Worm (Caenorhabditis elegans) whole organism, young adult: ENCODE data around the gene sqv-3.
A peak's percentile ranks its signal among the peaks of the same experiment; 100 is the strongest.

Experiments used
- C06A6.2 ChIP-seq: fragments of 200-800 bp; sonication (Bioruptor generic); conservative IDR thresholded peaks from 2 replicates; pipeline ENCODE4 v1.3.6; 2022; ENCODE audit warnings: missing genetic modification characterization, missing compliant biosample characterization
- D2030.7 ChIP-seq: fragments of 200-800 bp; sonication (Bioruptor generic); IDR thresholded peaks from 2 replicates; pipeline ENCODE4 v1.3.6; 2022; ENCODE audit warnings: missing genetic modification reagents, missing genetic modification characterization, missing compliant biosample characterization
- F23B12.7 ChIP-seq: sonication (generic microtip); optimal IDR thresholded peaks from 2 replicates; lab custom pipeline; 2017; ENCODE audit warnings: missing genetic modification characterization, mild to moderate bottlenecking, missing compliant biosample characterization, antibody characterized with exemption, moderate library complexity; ENCODE audit not compliant: insufficient read depth
- F33H1.4 ChIP-seq: fragments of 200-800 bp; sonication (Bioruptor generic); IDR thresholded peaks from 2 replicates; pipeline ENCODE4 v1.3.6; 2022; ENCODE audit warnings: missing genetic modification reagents, missing genetic modification characterization, missing compliant biosample characterization
- F49E8.2 ChIP-seq: sonication (generic microtip); optimal IDR thresholded peaks from 3 replicates; lab custom pipeline; 2017; ENCODE audit warnings: missing genetic modification characterization, mild to moderate bottlenecking, missing compliant biosample characterization, antibody characterized with exemption, moderate library complexity; ENCODE audit not compliant: insufficient read depth
- F57C9.4 ChIP-seq: sonication (generic microtip); optimal IDR thresholded peaks from 2 replicates; lab custom pipeline; 2017; ENCODE audit warnings: mild to moderate bottlenecking, missing genetic modification characterization, missing compliant biosample characterization
- Y56A3A.18 ChIP-seq: fragments of 200-800 bp; sonication (Bioruptor generic); IDR thresholded peaks from 2 replicates; pipeline ENCODE4 v1.3.6; 2022; ENCODE audit warnings: missing genetic modification reagents, missing genetic modification characterization, missing compliant biosample characterization
- Y95B8A.8 ChIP-seq: fragments of 200-800 bp; sonication (Bioruptor generic); IDR thresholded peaks from 2 replicates; pipeline ENCODE4 v1.3.6; 2022; ENCODE audit warnings: missing genetic modification reagents, missing genetic modification characterization, missing compliant biosample characterization
- ZK185.1 ChIP-seq: sonication (generic microtip); optimal IDR thresholded peaks from 2 replicates; lab custom pipeline; 2016; ENCODE audit warnings: mild to moderate bottlenecking, missing genetic modification characterization, missing compliant biosample characterization; ENCODE audit not compliant: poor library complexity, severe bottlenecking
- ama-1 ChIP-seq, 3 experiments: fragments of 150-350 bp in 1 of 3; sonication (generic microtip) in 2 of 3; optimal IDR thresholded peaks; 2 replicates each; lab custom pipeline; 2014 to 2018; ENCODE audit warnings: missing biosample characterization in 2 of 3, missing genetic modification characterization in 2 of 3, missing genetic modification reagents in 2 of 3
- aptf-3 ChIP-seq: fragments of 200-800 bp; sonication (Bioruptor generic); IDR thresholded peaks from 2 replicates; pipeline ENCODE4 v1.3.6; 2022; ENCODE audit warnings: missing genetic modification characterization, missing compliant biosample characterization
- bed-1 ChIP-seq: fragments of 200-800 bp; sonication (Bioruptor generic); IDR thresholded peaks from 2 replicates; pipeline ENCODE4 v1.3.6; 2022; ENCODE audit warnings: missing genetic modification reagents, missing genetic modification characterization, missing compliant biosample characterization
- cebp-2 ChIP-seq: fragments of 200-800 bp; sonication (Bioruptor generic); IDR thresholded peaks from 2 replicates; pipeline ENCODE4 v1.3.6; 2022; ENCODE audit warnings: missing genetic modification characterization, missing compliant biosample characterization
- ceh-58 ChIP-seq: fragments of 200-800 bp; sonication (Bioruptor generic); IDR thresholded peaks from 2 replicates; pipeline ENCODE4 v1.3.6; 2022; ENCODE audit warnings: missing genetic modification characterization, missing compliant biosample characterization
- ceh-91 ChIP-seq: fragments of 200-800 bp; sonication (Bioruptor generic); IDR thresholded peaks from 2 replicates; pipeline ENCODE4 v1.3.6; 2022; ENCODE audit warnings: missing genetic modification reagents, missing genetic modification characterization, missing compliant biosample characterization
- chd-7 ChIP-seq: sonication (generic microtip); optimal IDR thresholded peaks from 2 replicates; lab custom pipeline; 2016; ENCODE audit warnings: mild to moderate bottlenecking, missing genetic modification characterization, moderate library complexity, missing compliant biosample characterization
- die-1 ChIP-seq: sonication (generic microtip); optimal IDR thresholded peaks from 2 replicates; lab custom pipeline; 2016; ENCODE audit warnings: missing genotype, mild to moderate bottlenecking, missing genetic modification characterization, missing compliant biosample characterization
- dpl-1 ChIP-seq: fragments of 150-350 bp; optimal IDR thresholded peaks from 2 replicates; lab custom pipeline; 2014; ENCODE audit warnings: missing biosample characterization, missing genetic modification reagents, missing genetic modification characterization
- efl-1 ChIP-seq: fragments of 150-350 bp; optimal IDR thresholded peaks from 2 replicates; lab custom pipeline; 2014; ENCODE audit warnings: missing biosample characterization, missing genetic modification reagents, missing genetic modification characterization
- ets-4 ChIP-seq: fragments of 200-800 bp; sonication (Bioruptor generic); optimal IDR thresholded peaks from 2 replicates; lab custom pipeline; 2018; ENCODE audit warnings: mild to moderate bottlenecking, missing genetic modification characterization, missing compliant biosample characterization
- hmg-1.2 ChIP-seq: fragments of 200-800 bp; sonication (Bioruptor generic); IDR thresholded peaks from 2 replicates; pipeline ENCODE4 v1.3.6; 2022; ENCODE audit warnings: missing genetic modification reagents, missing genetic modification characterization, missing compliant biosample characterization
- hsf-1 ChIP-seq: fragments of 200-800 bp; sonication (Bioruptor generic); IDR thresholded peaks from 2 replicates; pipeline ENCODE4 v1.3.6; 2022; ENCODE audit warnings: missing genetic modification reagents, missing genetic modification characterization, missing compliant biosample characterization
- lin-54 ChIP-seq: fragments of 200-800 bp; sonication (Bioruptor generic); optimal IDR thresholded peaks from 2 replicates; lab custom pipeline; 2018; ENCODE audit warnings: mild to moderate bottlenecking, missing genetic modification characterization, missing compliant biosample characterization
- lsl-1 ChIP-seq: fragments of 200-800 bp; sonication (Bioruptor generic); optimal IDR thresholded peaks from 2 replicates; lab custom pipeline; 2018; ENCODE audit warnings: mild to moderate bottlenecking, missing genetic modification characterization, moderate library complexity, missing compliant biosample characterization
- lsy-27 ChIP-seq: sonication (generic microtip); optimal IDR thresholded peaks from 2 replicates; lab custom pipeline; 2017; ENCODE audit warnings: missing genetic modification characterization, mild to moderate bottlenecking, missing compliant biosample characterization, antibody characterized with exemption, missing genotype, borderline replicate concordance; ENCODE audit not compliant: insufficient read depth
- madf-3 ChIP-seq: fragments of 200-800 bp; sonication (Bioruptor generic); IDR thresholded peaks from 2 replicates; pipeline ENCODE4 v1.3.6; 2022; ENCODE audit warnings: missing genetic modification reagents, missing genetic modification characterization, missing compliant biosample characterization
- madf-6 ChIP-seq: fragments of 200-800 bp; sonication (Bioruptor generic); IDR thresholded peaks from 2 replicates; pipeline ENCODE4 v1.3.6; 2022; ENCODE audit warnings: missing genetic modification reagents, missing genetic modification characterization, missing compliant biosample characterization
- madf-8 ChIP-seq: fragments of 200-800 bp; sonication (Bioruptor generic); conservative IDR thresholded peaks from 2 replicates; pipeline ENCODE4 v1.3.6; 2022; ENCODE audit warnings: missing genetic modification reagents, missing genetic modification characterization, missing compliant biosample characterization
- mcd-1 ChIP-seq: fragments of 200-800 bp; sonication (Bioruptor generic); IDR thresholded peaks from 2 replicates; pipeline ENCODE4 v1.3.6; 2022; ENCODE audit warnings: missing genetic modification reagents, missing genetic modification characterization, missing compliant biosample characterization
- mes-4 ChIP-seq: sonication (generic microtip); optimal IDR thresholded peaks from 2 replicates; lab custom pipeline; 2016; ENCODE audit warnings: missing genotype, missing genetic modification characterization, missing compliant biosample characterization
- mxl-1 ChIP-seq: sonication (generic microtip); optimal IDR thresholded peaks from 2 replicates; lab custom pipeline; 2016; ENCODE audit warnings: missing genetic modification characterization, missing compliant biosample characterization
- nfyb-1 ChIP-seq: fragments of 200-800 bp; sonication (Bioruptor generic); IDR thresholded peaks from 2 replicates; pipeline ENCODE4 v1.3.6; 2022; ENCODE audit warnings: missing genetic modification reagents, missing genetic modification characterization, missing compliant biosample characterization
- pbrm-1 ChIP-seq: fragments of 200-800 bp; sonication (Bioruptor generic); IDR thresholded peaks from 2 replicates; pipeline ENCODE4 v1.3.6; 2022; ENCODE audit warnings: missing genetic modification reagents, missing genetic modification characterization, missing compliant biosample characterization
- repo-1 ChIP-seq: sonication (generic microtip); optimal IDR thresholded peaks from 2 replicates; lab custom pipeline; 2017; ENCODE audit warnings: mild to moderate bottlenecking, missing genetic modification characterization, missing compliant biosample characterization
- rpc-1 ChIP-seq, 2 experiments: fragments of 150-350 bp in 1 of 2; sonication (generic microtip) in 1 of 2; optimal IDR thresholded peaks; 2 replicates each; lab custom pipeline; 2014 to 2018; ENCODE audit warnings: missing biosample characterization in 1 of 2, missing genetic modification characterization in 1 of 2, missing genetic modification reagents in 1 of 2, missing genotype in 1 of 2
- snpc-1.1 ChIP-seq: sonication (generic microtip); optimal IDR thresholded peaks from 2 replicates; lab custom pipeline; 2017; ENCODE audit warnings: missing genetic modification characterization, mild to moderate bottlenecking, missing compliant biosample characterization, antibody characterized with exemption, moderate library complexity, missing genotype, missing genetic modification reagents; ENCODE audit not compliant: insufficient read depth
- snpc-1.3 ChIP-seq: sonication (generic microtip); optimal IDR thresholded peaks from 2 replicates; lab custom pipeline; 2017; ENCODE audit warnings: missing genetic modification characterization, mild to moderate bottlenecking, missing compliant biosample characterization, antibody characterized with exemption, moderate library complexity, missing genotype, missing genetic modification reagents; ENCODE audit not compliant: insufficient read depth
- snpc-3.4 ChIP-seq: sonication (generic microtip); optimal IDR thresholded peaks from 2 replicates; lab custom pipeline; 2017; ENCODE audit warnings: missing genetic modification characterization, mild to moderate bottlenecking, missing compliant biosample characterization, antibody characterized with exemption, moderate library complexity, missing genotype, missing genetic modification reagents
- snpc-4 ChIP-seq, 5 experiments: fragments of 150-350 bp in 1 of 5; sonication (generic microtip) in 4 of 5; optimal IDR thresholded peaks; 2 replicates each; lab custom pipeline; 2014 to 2018; ENCODE audit warnings: missing genetic modification characterization in 5 of 5, missing biosample characterization in 3 of 5, antibody characterized with exemption in 2 of 5, mild to moderate bottlenecking in 2 of 5, missing compliant biosample characterization in 2 of 5, missing genotype in 2 of 5, moderate library complexity in 2 of 5, missing genetic modification reagents in 1 of 5
- tbp1 ChIP-seq: fragments of 200-800 bp; sonication (Bioruptor generic); optimal IDR thresholded peaks from 2 replicates; lab custom pipeline; 2018; ENCODE audit warnings: mild to moderate bottlenecking, missing genetic modification characterization, missing compliant biosample characterization
- tlf-1 ChIP-seq: fragments of 200-800 bp; sonication (Bioruptor generic); optimal IDR thresholded peaks from 2 replicates; lab custom pipeline; 2018; ENCODE audit warnings: mild to moderate bottlenecking, missing genetic modification characterization, missing compliant biosample characterization
- unc-130 ChIP-seq: sonication (generic microtip); optimal IDR thresholded peaks from 2 replicates; lab custom pipeline; 2016; ENCODE audit warnings: missing genetic modification reagents, missing genetic modification characterization, missing compliant biosample characterization
- unc-62 ChIP-seq: fragments of 150-350 bp; optimal IDR thresholded peaks from 2 replicates; lab custom pipeline; 2014; ENCODE audit warnings: missing biosample characterization, missing genetic modification reagents, missing genetic modification characterization
- xnd-1 ChIP-seq: sonication (generic microtip); optimal IDR thresholded peaks from 2 replicates; lab custom pipeline; 2016; ENCODE audit warnings: missing genotype, missing genetic modification reagents, missing genetic modification characterization, missing compliant biosample characterization
- zfh-2 ChIP-seq: fragments of 200-800 bp; sonication (Bioruptor generic); conservative IDR thresholded peaks from 2 replicates; pipeline ENCODE4 v1.3.6; 2022; ENCODE audit warnings: missing genetic modification reagents, missing genetic modification characterization, missing compliant biosample characterization

The sqv-3 gene

ce11 chrIII:9746665-9747064 is 33.5 kb downstream of the sqv-3 start:
- TF ChIP-seq ets-4 (GFP tag; lab: Kevin White, UChicago): no peak
- peak; percentile 75 for TF ChIP-seq hmg-1.2 (GFP tag; lab: Robert Waterston, UW)
- peak; percentile 70 for TF ChIP-seq madf-8
- no peak for TF ChIP-seq mcd-1 (GFP tag; lab: Robert Waterston, UW)
- peak; percentile 58 for TF ChIP-seq F23B12.7 (tag; lab: Kevin White, UChicago)
- TF ChIP-seq F33H1.4: peak; percentile 72
- no peak for TF ChIP-seq C06A6.2 (GFP tag; lab: Robert Waterston, UW)
- TF ChIP-seq unc-62 (GFP tag; lab: Kevin White, UChicago): no peak
- peak; percentile 74 for TF ChIP-seq ceh-91
- TF ChIP-seq chd-7 (tag; lab: Kevin White, UChicago): no peak
- 0 out of 2 replicates have a peak, but pooled peaks have one; percentile 24 for TF ChIP-seq hsf-1
- no peak for TF ChIP-seq bed-1 (GFP tag; lab: Robert Waterston, UW)
- no peak for TF ChIP-seq ceh-58 (GFP tag; lab: Robert Waterston, UW)
- peak; percentile 85 for TF ChIP-seq efl-1 (GFP tag; lab: Kevin White, UChicago)
- TF ChIP-seq F49E8.2 (tag; lab: Kevin White, UChicago): peak; percentile 78
- TF ChIP-seq nfyb-1 (GFP tag; lab: Robert Waterston, UW): no peak
- TF ChIP-seq dpl-1 (GFP tag; lab: Kevin White, UChicago): peak; percentile 59
- TF ChIP-seq tlf-1 (GFP tag; lab: Kevin White, UChicago): no peak
- TF ChIP-seq snpc-1.1 (tag; lab: Kevin White, UChicago): no peak
- no peak for TF ChIP-seq die-1 (tag; lab: Kevin White, UChicago)
- TF ChIP-seq tbp1 (GFP tag; lab: Kevin White, UChicago): peak; percentile 17
- TF ChIP-seq pbrm-1 (GFP tag; lab: Robert Waterston, UW): no peak
- no peak for TF ChIP-seq F57C9.4 (tag; lab: Kevin White, UChicago)
- peak; percentile 37 for TF ChIP-seq lin-54 (GFP tag; lab: Kevin White, UChicago)
- TF ChIP-seq zfh-2 (GFP tag; lab: Robert Waterston, UW): no peak
- no peak for TF ChIP-seq ZK185.1 (tag; lab: Kevin White, UChicago)
- no peak for TF ChIP-seq lsy-27 (tag; lab: Kevin White, UChicago)
- no peak for TF ChIP-seq Y56A3A.18 (GFP tag; lab: Robert Waterston, UW)
- TF ChIP-seq D2030.7: peak; percentile 63
- TF ChIP-seq lsl-1: peak; percentile 65
- no peak for TF ChIP-seq repo-1 (tag; lab: Kevin White, UChicago)
- TF ChIP-seq unc-130 (GFP tag; lab: Kevin White, UChicago): peak; percentile 46
- no peak for TF ChIP-seq snpc-4 (GFP tag; optimal IDR thresholded peaks at IDR 0.05; lab: Kevin White, UChicago)
- peak in 2 of 4 experiments; percentile 7 to 10 for TF ChIP-seq snpc-4 (tag; optimal IDR thresholded peaks at IDR 0.05; lab: Kevin White, UChicago)
- TF ChIP-seq snpc-3.4 (tag; lab: Kevin White, UChicago): peak; percentile 22
- 0 out of 2 replicates have a peak, but pooled peaks have one; percentile 38 for TF ChIP-seq Y95B8A.8 (GFP tag; lab: Robert Waterston, UW)
- no peak for TF ChIP-seq ama-1 (optimal IDR thresholded peaks at IDR 0.05; lab: Kevin White, UChicago)
- no peak for TF ChIP-seq ama-1 (GFP tag; optimal IDR thresholded peaks at IDR 0.05; lab: Kevin White, UChicago)
- peak; percentile 56 for TF ChIP-seq snpc-1.3 (tag; lab: Kevin White, UChicago)
- peak; percentile 89 for TF ChIP-seq madf-6 (GFP tag; lab: Robert Waterston, UW)
- no peak for TF ChIP-seq cebp-2
- no peak for TF ChIP-seq mes-4 (tag; lab: Kevin White, UChicago)
- no peak for TF ChIP-seq mxl-1 (tag; lab: Kevin White, UChicago)
- TF ChIP-seq xnd-1: peak; percentile 71
- TF ChIP-seq rpc-1 (optimal IDR thresholded peaks at IDR 0.05; lab: Kevin White, UChicago): no peak
- no peak for TF ChIP-seq rpc-1 (tag; optimal IDR thresholded peaks at IDR 0.05; lab: Kevin White, UChicago)
- TF ChIP-seq aptf-3 (GFP tag; lab: Robert Waterston, UW): no peak
- TF ChIP-seq madf-3 (GFP tag; lab: Robert Waterston, UW): peak; percentile 79; the same call in 1 of the 2 replicates
- TF ChIP-seq, all 124 proteins: peak for 21
